Worm (Caenorhabditis elegans): ENCODE data around the gene unc-51.

ce11 chrV:19998203-19998836 is 6.0 kb downstream of the unc-51 start:
- no peak for TF ChIP-seq hmg-20 (GFP tag; IDR thresholded peaks at IDR 0.05)
- TF ChIP-seq cebp-2 (GFP tag; IDR thresholded peaks at IDR 0.05), result no peak
- no peak for TF ChIP-seq rcor-1 (GFP tag; IDR thresholded peaks at IDR 0.05)
- no peak for TF ChIP-seq ztf-6 (GFP tag; IDR thresholded peaks at IDR 0.05)
- no peak for TF ChIP-seq F49E8.2 (tag; optimal IDR thresholded peaks at IDR 0.05; ENCODE audit: insufficient read depth)
- no peak for TF ChIP-seq rpc-1 (optimal IDR thresholded peaks at IDR 0.05)
- no peak for TF ChIP-seq rpc-1 (tag; optimal IDR thresholded peaks at IDR 0.05)
- TF ChIP-seq snpc-1.3 (tag; optimal IDR thresholded peaks at IDR 0.05; ENCODE audit: insufficient read depth), result no peak
- TF ChIP-seq hmg-1.2 (GFP tag; IDR thresholded peaks at IDR 0.05), result no peak
- TF ChIP-seq ceh-79 (tag; optimal IDR thresholded peaks at IDR 0.05), result no peak

Measured in whole organism, young adult.